Worm (Caenorhabditis elegans) whole organism, mixed stage, embryonic: ENCODE measurements around the gene Y54G2A.7.

Experiments
- blmp-1 ChIP-seq: fragments of 150-350 bp; optimal IDR thresholded peaks from 2 replicates; lab custom pipeline; 2014; ENCODE audit warnings: missing biosample characterization, missing genetic modification characterization
- drap-1 ChIP-seq: fragments of 200-800 bp; sonication (Bioruptor generic); optimal IDR thresholded peaks from 3 replicates; lab custom pipeline; 2018; ENCODE audit warnings: mild to moderate bottlenecking, missing genetic modification characterization, missing compliant biosample characterization
- flh-1 ChIP-seq: fragments of 200-800 bp; sonication (Bioruptor generic); optimal IDR thresholded peaks from 2 replicates; lab custom pipeline; 2018; ENCODE audit warnings: mild to moderate bottlenecking, missing genetic modification characterization, moderate library complexity, missing compliant biosample characterization
- mls-2 ChIP-seq: sonication (generic microtip); optimal IDR thresholded peaks from 2 replicates; lab custom pipeline; 2016; ENCODE audit warnings: mild to moderate bottlenecking, missing genetic modification characterization, moderate library complexity, missing compliant biosample characterization
- nhr-237 ChIP-seq: fragments of 150-350 bp; optimal IDR thresholded peaks from 2 replicates; lab custom pipeline; 2014; ENCODE audit warnings: missing biosample characterization, missing genetic modification characterization
- nhr-76 ChIP-seq: sonication (generic microtip); optimal IDR thresholded peaks from 2 replicates; lab custom pipeline; 2017; ENCODE audit warnings: missing biosample characterization, missing genetic modification characterization
- snpc-4 ChIP-seq: fragments of 150-350 bp; optimal IDR thresholded peaks from 2 replicates; lab custom pipeline; 2014; ENCODE audit warnings: missing biosample characterization, missing genetic modification characterization
- sptf-1 ChIP-seq: sonication (generic microtip); optimal IDR thresholded peaks from 2 replicates; lab custom pipeline; 2017; ENCODE audit warnings: mild to moderate bottlenecking, missing genetic modification characterization, moderate library complexity, missing compliant biosample characterization
- tbx-8 ChIP-seq: fragments of 200-800 bp; sonication (Bioruptor generic); optimal IDR thresholded peaks from 2 replicates; lab custom pipeline; 2018; ENCODE audit warnings: mild to moderate bottlenecking, missing genetic modification characterization, moderate library complexity, missing compliant biosample characterization
- unc-39 ChIP-seq: fragments of 150-350 bp; optimal IDR thresholded peaks from 2 replicates; lab custom pipeline; 2014; ENCODE audit warnings: missing biosample characterization, missing genetic modification characterization
- unc-62 ChIP-seq: fragments of 150-350 bp; optimal IDR thresholded peaks from 2 replicates; lab custom pipeline; 2014; ENCODE audit warnings: missing biosample characterization, missing genetic modification reagents, missing genetic modification characterization
- ztf-11 ChIP-seq: fragments of 150-350 bp; optimal IDR thresholded peaks from 2 replicates; lab custom pipeline; 2014; ENCODE audit warnings: missing biosample characterization, missing genetic modification characterization

ce11 chrIV:2825460-2826103, 12.8 kb upstream of the Y54G2A.7 start:
- TF ChIP-seq snpc-4 (tag; lab: Kevin White, UChicago) (no peak), ztf-11 (no peak), blmp-1 (no peak), nhr-76 (tag; lab: Kevin White, UChicago) (no peak), drap-1 (GFP tag; lab: Kevin White, UChicago) (no peak), unc-39 (tag; lab: Kevin White, UChicago) (no peak), sptf-1 (no peak), unc-62 (GFP tag; lab: Kevin White, UChicago) (no peak), flh-1 (no peak), nhr-237 (tag; lab: Kevin White, UChicago) (no peak), tbx-8 (GFP tag; lab: Kevin White, UChicago) (no peak), mls-2 (no peak)
